Fruit fly (Drosophila melanogaster): ENCODE results near the gene Lkb1.

DNA sequence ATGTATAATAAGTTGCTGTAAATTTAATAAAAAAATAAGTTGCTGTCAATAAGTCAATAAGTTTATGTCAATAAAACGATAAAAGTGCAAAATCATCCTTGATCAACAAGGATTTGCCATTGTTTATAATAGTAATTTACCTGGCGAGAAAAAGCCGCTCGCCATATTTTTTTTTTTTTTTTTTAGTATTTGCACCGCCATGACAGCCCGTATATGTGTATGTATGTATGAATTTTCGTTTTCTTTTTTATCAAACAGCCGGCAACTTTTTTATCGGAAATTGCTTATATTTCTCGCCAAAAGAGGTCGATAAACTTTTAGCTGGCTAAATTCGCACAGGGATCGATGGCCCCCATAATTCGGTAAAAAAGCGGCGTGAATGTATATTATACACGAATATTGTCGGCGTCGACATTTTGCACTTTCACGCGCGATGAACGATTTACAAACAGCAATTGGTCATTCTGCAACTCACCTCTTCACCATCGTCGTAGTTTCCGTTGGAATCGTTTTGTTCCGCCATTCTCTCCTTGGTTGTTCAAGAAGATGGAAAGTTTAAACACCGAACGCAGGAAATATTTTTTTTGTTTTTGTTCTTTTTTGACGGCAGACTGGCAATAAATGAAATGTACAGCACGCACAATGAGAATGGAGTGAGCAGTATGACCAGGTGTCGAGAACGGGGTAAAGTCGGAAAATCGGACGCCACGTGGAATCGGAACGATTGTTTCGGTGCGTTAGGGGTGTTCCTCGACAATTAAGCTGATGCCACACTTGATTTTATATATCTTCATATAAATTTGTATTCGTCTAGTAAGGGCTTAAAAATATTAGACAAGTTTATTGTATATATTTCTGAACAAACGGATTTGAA is 16.2 kb upstream of the Lkb1 start, which contains the start of gene Hrb87F:
- TF ChIP-seq CG8478 (optimal IDR thresholded peaks at IDR 0.05) (no peak), usp (GFP tag; optimal IDR thresholded peaks at IDR 0.05) (no peak), EcR (GFP tag; optimal IDR thresholded peaks at IDR 0.05) (no peak)

Data from whole organism.